Fruit fly (Drosophila melanogaster) whole organism, embryonic: ENCODE data around the gene Spc105R.
A peak's percentile ranks its signal among the peaks of the same experiment; 100 is the strongest.

Experiments
- CG11093 ChIP-seq: fragments of 200-800 bp; sonication (Bioruptor generic); IDR thresholded peaks from 3 replicates; pipeline ENCODE4 v1.3.6; 2022; ENCODE audit warnings: missing biosample characterization, missing genetic modification characterization
- CG11504 ChIP-seq: fragments of 200-800 bp; sonication (Bioruptor generic); optimal IDR thresholded peaks from 3 replicates; lab custom pipeline; 2019; ENCODE audit warnings: missing biosample characterization, mild to moderate bottlenecking, missing genetic modification characterization, moderate library complexity
- CG13296 ChIP-seq: fragments of 200-800 bp; sonication (Bioruptor generic); optimal IDR thresholded peaks from 3 replicates; lab custom pipeline; 2018; ENCODE audit warnings: missing biosample characterization, mild to moderate bottlenecking, missing genetic modification characterization
- CG15011 ChIP-seq: fragments of 200-800 bp; sonication (Bioruptor generic); optimal IDR thresholded peaks from 3 replicates; lab custom pipeline; 2018; ENCODE audit warnings: missing biosample characterization, mild to moderate bottlenecking, missing genetic modification characterization
- CG17568 ChIP-seq: fragments of 200-800 bp; sonication (Bioruptor generic); optimal IDR thresholded peaks from 2 replicates; lab custom pipeline; 2018; ENCODE audit warnings: missing biosample characterization, mild to moderate bottlenecking, missing genetic modification characterization, moderate library complexity
- CG1792 ChIP-seq: fragments of 200-800 bp; sonication (Bioruptor generic); optimal IDR thresholded peaks from 2 replicates; lab custom pipeline; 2016; ENCODE audit warnings: missing biosample characterization, missing genetic modification characterization
- CG2678 ChIP-seq: fragments of 200-800 bp; sonication (Bioruptor generic); optimal IDR thresholded peaks from 3 replicates; lab custom pipeline; 2019; ENCODE audit warnings: missing biosample characterization, mild to moderate bottlenecking, missing genetic modification characterization, moderate library complexity
- CG3281 ChIP-seq: fragments of 200-800 bp; sonication (Bioruptor generic); optimal IDR thresholded peaks from 3 replicates; lab custom pipeline; 2017; ENCODE audit warnings: missing biosample characterization, mild to moderate bottlenecking, missing genetic modification characterization
- CG42726 ChIP-seq: fragments of 200-800 bp; sonication (Bioruptor generic); IDR thresholded peaks from 2 replicates; pipeline ENCODE4 v1.3.6; 2022; ENCODE audit warnings: missing biosample characterization, missing genetic modification characterization; ENCODE audit not compliant: partially characterized antibody
- CG4730 ChIP-seq: fragments of 200-800 bp; sonication (Bioruptor generic); IDR thresholded peaks from 2 replicates; pipeline ENCODE4 v1.3.6; 2022; ENCODE audit warnings: missing biosample characterization, missing genetic modification characterization
- CG6689 ChIP-seq: fragments of 200-800 bp; sonication (Bioruptor generic); IDR thresholded peaks from 2 replicates; pipeline ENCODE4 v1.3.6; 2022; ENCODE audit warnings: missing biosample characterization, missing genetic modification characterization
- CG7839 ChIP-seq: fragments of 200-800 bp; sonication (Bioruptor generic); optimal IDR thresholded peaks from 3 replicates; lab custom pipeline; 2018; ENCODE audit warnings: missing biosample characterization, mild to moderate bottlenecking, missing genetic modification characterization, moderate library complexity
- CG8281 ChIP-seq: fragments of 200-800 bp; sonication (Bioruptor generic); optimal IDR thresholded peaks from 2 replicates; lab custom pipeline; 2018; ENCODE audit warnings: missing biosample characterization, mild to moderate bottlenecking, missing genetic modification characterization, moderate library complexity
- CTCF ChIP-seq: fragments of 200-800 bp; sonication (Bioruptor generic); optimal IDR thresholded peaks from 2 replicates; lab custom pipeline; 2017; ENCODE audit warnings: missing biosample characterization, mild to moderate bottlenecking, missing genetic modification characterization, moderate library complexity
- CrebB ChIP-seq: fragments of 200-800 bp; sonication (Bioruptor generic); optimal IDR thresholded peaks from 3 replicates; lab custom pipeline; 2018; ENCODE audit warnings: missing biosample characterization, mild to moderate bottlenecking, missing genetic modification characterization
- D19B ChIP-seq: fragments of 200-800 bp; sonication (Bioruptor generic); optimal IDR thresholded peaks from 2 replicates; lab custom pipeline; 2017; ENCODE audit warnings: missing biosample characterization, mild to moderate bottlenecking, missing genetic modification characterization
- Dp ChIP-seq: fragments of 200-800 bp; sonication (Bioruptor generic); optimal IDR thresholded peaks from 2 replicates; lab custom pipeline; 2018; ENCODE audit warnings: missing biosample characterization, mild to moderate bottlenecking, missing genetic modification characterization, moderate library complexity
- ERR ChIP-seq: fragments of 200-800 bp; sonication (Bioruptor generic); optimal IDR thresholded peaks from 2 replicates; lab custom pipeline; 2016; ENCODE audit warnings: missing biosample characterization, missing genetic modification characterization
- HHEX ChIP-seq: fragments of 200-800 bp; sonication (Bioruptor generic); optimal IDR thresholded peaks from 3 replicates; lab custom pipeline; 2017; ENCODE audit warnings: missing biosample characterization, mild to moderate bottlenecking, missing genetic modification characterization, missing genetic modification reagents
- MBD-R2 ChIP-seq: fragments of 200-800 bp; sonication (Bioruptor generic); IDR thresholded peaks from 2 replicates; pipeline ENCODE4 v1.3.6; 2022; ENCODE audit warnings: missing biosample characterization, missing genetic modification characterization
- MESR4 ChIP-seq: fragments of 200-800 bp; sonication (Bioruptor generic); optimal IDR thresholded peaks from 2 replicates; lab custom pipeline; 2018; ENCODE audit warnings: missing biosample characterization, mild to moderate bottlenecking, missing genetic modification characterization, moderate library complexity
- NFAT ChIP-seq: fragments of 200-800 bp; sonication (Bioruptor generic); IDR thresholded peaks from 2 replicates; pipeline ENCODE4 v1.3.6; 2022; ENCODE audit warnings: missing biosample characterization, missing genetic modification characterization
- Nf-YA ChIP-seq: fragments of 200-800 bp; sonication (Bioruptor generic); IDR thresholded peaks from 2 replicates; pipeline ENCODE4 v1.3.6; 2022; ENCODE audit warnings: missing biosample characterization, missing genetic modification characterization
- Pdp1 ChIP-seq, 2 experiments: fragments of 200-800 bp; sonication (Bioruptor generic); optimal IDR thresholded peaks; 3 replicates each; lab custom pipeline; 2016; ENCODE audit warnings: missing biosample characterization in 2 of 2, missing genetic modification characterization in 2 of 2, mild to moderate bottlenecking in 1 of 2, moderate library complexity in 1 of 2
- Rx ChIP-seq: fragments of 200-800 bp; sonication (Bioruptor generic); IDR thresholded peaks from 2 replicates; pipeline ENCODE4 v1.3.6; 2022; ENCODE audit warnings: missing biosample characterization, missing genetic modification characterization
- Stat92E ChIP-seq, 3 experiments: fragments of >200 bp in 2 of 3; fragments of 200-800 bp in 1 of 3; sonication (Bioruptor generic) in 1 of 3; optimal IDR thresholded peaks; 2 replicates each; lab custom pipeline; 2017 to 2019; ENCODE audit warnings: missing biosample characterization in 3 of 3, missing genetic modification characterization in 3 of 3, mild to moderate bottlenecking in 1 of 3, moderate library complexity in 1 of 3
- Taf1 ChIP-seq: fragments of 200-800 bp; sonication (Bioruptor generic); IDR thresholded peaks from 2 replicates; pipeline ENCODE4 v1.3.6; 2022; ENCODE audit warnings: missing biosample characterization, missing genetic modification characterization
- az2 ChIP-seq: fragments of 200-800 bp; sonication (Bioruptor generic); optimal IDR thresholded peaks from 3 replicates; lab custom pipeline; 2016; ENCODE audit warnings: missing biosample characterization, missing genetic modification characterization
- bigmax ChIP-seq: fragments of 200-800 bp; sonication (Bioruptor generic); optimal IDR thresholded peaks from 2 replicates; lab custom pipeline; 2018; ENCODE audit warnings: missing biosample characterization, mild to moderate bottlenecking, missing genetic modification characterization
- bowl ChIP-seq: fragments of 200-800 bp; sonication (Bioruptor generic); IDR thresholded peaks from 2 replicates; pipeline ENCODE4 v1.3.6; 2022; ENCODE audit warnings: missing biosample characterization, missing genetic modification characterization
- ems ChIP-seq: fragments of 200-800 bp; sonication (Bioruptor generic); optimal IDR thresholded peaks from 3 replicates; lab custom pipeline; 2016; ENCODE audit warnings: missing biosample characterization, missing genetic modification characterization
- ftz-f1 ChIP-seq: fragments of 200-800 bp; sonication (Bioruptor generic); optimal IDR thresholded peaks from 2 replicates; lab custom pipeline; 2016; ENCODE audit warnings: missing biosample characterization, missing genetic modification characterization
- gsb ChIP-seq: fragments of 200-800 bp; sonication (Bioruptor generic); IDR thresholded peaks from 2 replicates; pipeline ENCODE4 v1.3.6; 2022; ENCODE audit warnings: missing biosample characterization, missing genetic modification characterization
- hkb ChIP-seq, 2 experiments: fragments of 200-800 bp in 1 of 2; fragments of >200 bp in 1 of 2; sonication (Bioruptor generic) in 1 of 2; IDR thresholded peaks in 1 of 2; optimal IDR thresholded peaks in 1 of 2; 2 replicates each; pipeline versions ENCODE4 v1.3.6 to Lab custom; 2017 to 2022; ENCODE audit warnings: missing biosample characterization in 1 of 2, missing genetic modification characterization in 1 of 2
- inv ChIP-seq: fragments of 200-800 bp; sonication (Bioruptor generic); IDR thresholded peaks from 2 replicates; pipeline ENCODE4 v1.3.6; 2022; ENCODE audit warnings: missing biosample characterization, missing genetic modification characterization; ENCODE audit not compliant: partially characterized antibody
- lov ChIP-seq, 2 experiments: fragments of 200-800 bp in 1 of 2; fragments of >200 bp in 1 of 2; sonication (Bioruptor generic) in 1 of 2; IDR thresholded peaks in 1 of 2; optimal IDR thresholded peaks in 1 of 2; 2 replicates in 1 of 2; 3 replicates in 1 of 2; pipeline versions ENCODE4 v1.3.6 to Lab custom; 2017 to 2022; ENCODE audit warnings: missing biosample characterization in 1 of 2, missing genetic modification characterization in 1 of 2
- mld ChIP-seq: fragments of 200-800 bp; sonication (Bioruptor generic); IDR thresholded peaks from 3 replicates; pipeline ENCODE4 v1.3.6; 2022; ENCODE audit warnings: missing biosample characterization, missing genetic modification characterization; ENCODE audit not compliant: partially characterized antibody
- nau ChIP-seq: fragments of 200-800 bp; sonication (Bioruptor generic); optimal IDR thresholded peaks from 3 replicates; lab custom pipeline; 2017; ENCODE audit warnings: missing biosample characterization, mild to moderate bottlenecking, missing genetic modification characterization, missing genetic modification reagents
- oc ChIP-seq: fragments of 200-800 bp; sonication (Bioruptor generic); optimal IDR thresholded peaks from 2 replicates; lab custom pipeline; 2018; ENCODE audit warnings: missing biosample characterization, mild to moderate bottlenecking, missing genetic modification characterization, moderate library complexity
- odd ChIP-seq: fragments of 200-800 bp; sonication (Bioruptor generic); optimal IDR thresholded peaks from 2 replicates; lab custom pipeline; 2017; ENCODE audit warnings: missing biosample characterization, mild to moderate bottlenecking, missing genetic modification characterization
- pan ChIP-seq, 4 experiments: fragments of >200 bp in 3 of 4; fragments of 200-800 bp in 1 of 4; sonication (Bioruptor generic) in 1 of 4; optimal IDR thresholded peaks in 3 of 4; IDR thresholded peaks in 1 of 4; 2 replicates each; pipeline versions ENCODE4 v1.3.6 to Lab custom; 2017 to 2022; ENCODE audit warnings: missing biosample characterization in 2 of 4, missing genetic modification characterization in 2 of 4, mixed read lengths in 1 of 4
- pfk ChIP-seq: fragments of 200-800 bp; sonication (Bioruptor generic); optimal IDR thresholded peaks from 2 replicates; lab custom pipeline; 2018; ENCODE audit warnings: missing biosample characterization, mild to moderate bottlenecking, missing genetic modification characterization, moderate library complexity
- pnt ChIP-seq: fragments of 200-800 bp; sonication (Bioruptor generic); optimal IDR thresholded peaks from 3 replicates; lab custom pipeline; 2016; ENCODE audit warnings: missing biosample characterization, missing genetic modification characterization
- repo ChIP-seq: fragments of 200-800 bp; sonication (Bioruptor generic); optimal IDR thresholded peaks from 2 replicates; lab custom pipeline; 2016; ENCODE audit warnings: missing biosample characterization, missing genetic modification characterization
- stwl ChIP-seq: fragments of 200-800 bp; sonication (Bioruptor generic); optimal IDR thresholded peaks from 3 replicates; lab custom pipeline; 2018; ENCODE audit warnings: missing biosample characterization, mild to moderate bottlenecking, missing genetic modification characterization, moderate library complexity
- vnd ChIP-seq: fragments of 200-800 bp; sonication (Bioruptor generic); IDR thresholded peaks from 3 replicates; pipeline ENCODE4 v1.3.6; 2022; ENCODE audit warnings: missing biosample characterization, missing genetic modification characterization; ENCODE audit not compliant: partially characterized antibody
- wek ChIP-seq: fragments of 200-800 bp; sonication (Bioruptor generic); optimal IDR thresholded peaks from 3 replicates; lab custom pipeline; 2018; ENCODE audit warnings: missing biosample characterization, mild to moderate bottlenecking, missing genetic modification characterization, moderate library complexity
- zfh1 ChIP-seq: fragments of 200-800 bp; sonication (Bioruptor generic); IDR thresholded peaks from 3 replicates; pipeline ENCODE4 v1.3.6; 2022; ENCODE audit warnings: missing biosample characterization, missing genetic modification characterization

Gene Spc105R

DNA sequence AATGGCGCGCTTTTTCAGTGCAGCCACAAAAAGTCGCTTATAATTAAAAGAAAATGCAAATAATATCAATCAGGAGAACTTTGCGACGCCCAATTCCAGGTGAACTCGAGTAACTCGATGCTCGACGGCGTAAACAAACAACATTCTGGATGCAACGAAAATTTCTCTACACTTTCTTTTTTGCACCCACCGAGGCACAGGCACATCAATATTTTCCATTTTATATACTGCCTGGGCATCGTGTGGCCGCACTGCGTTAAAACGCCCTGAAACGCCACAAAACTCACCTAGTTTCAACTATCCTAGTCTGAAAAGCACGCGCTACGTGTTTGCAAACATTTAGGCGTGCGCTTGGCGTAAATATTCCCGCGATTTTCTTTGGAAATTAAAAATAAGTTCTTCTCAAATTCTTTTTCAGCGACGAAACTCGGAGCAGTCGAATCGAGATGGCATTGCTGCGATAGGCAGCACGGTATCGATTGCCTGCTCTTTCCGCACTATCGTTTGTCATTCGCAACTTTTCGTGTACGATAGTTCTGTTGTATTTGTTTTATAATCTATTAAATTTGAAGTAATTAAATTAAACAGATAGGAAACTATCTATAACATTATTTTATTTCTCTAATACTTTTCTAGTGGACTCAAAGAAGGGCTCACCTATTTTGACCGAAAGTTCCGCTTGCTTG, 14.3 kb upstream of the Spc105R start, which contains the start of gene Pcif1 (continued):
- TF ChIP-seq NFAT (GFP tag; lab: Robert Waterston, UW): peak; percentile 19; the same call in 1 of the 2 replicates
- TF ChIP-seq Nf-YA (GFP tag; lab: Robert Waterston, UW): no peak
- TF ChIP-seq D19B: no peak
- no peak for TF ChIP-seq nau (GFP tag; lab: Kevin White, UChicago)
- peak; percentile 31 for TF ChIP-seq CTCF
- peak; percentile 19 for TF ChIP-seq bigmax (GFP tag; lab: Kevin White, UChicago)
- no peak for TF ChIP-seq ftz-f1 (GFP tag; lab: Kevin White, UChicago)
- no peak for TF ChIP-seq CG7839 (tag; lab: Kevin White, UChicago)
- no peak for TF ChIP-seq CG11093 (GFP tag; lab: Robert Waterston, UW)
- peak; percentile 99 for TF ChIP-seq vnd (GFP tag; lab: Robert Waterston, UW)
- no peak for TF ChIP-seq oc (tag; lab: Kevin White, UChicago)
- TF ChIP-seq Rx: no peak
- no peak for TF ChIP-seq hkb (optimal IDR thresholded peaks at IDR 0.05; lab: Kevin White, UChicago)
- TF ChIP-seq hkb (GFP tag; IDR thresholded peaks at IDR 0.05; lab: Robert Waterston, UW): no peak
- peak; percentile 90 for TF ChIP-seq MESR4 (GFP tag; lab: Kevin White, UChicago)
- no peak for TF ChIP-seq CG4730 (GFP tag; lab: Robert Waterston, UW)
- no peak for TF ChIP-seq ems
- TF ChIP-seq pnt: no peak
- peak; percentile 66 for TF ChIP-seq MBD-R2 (GFP tag; lab: Robert Waterston, UW)
- TF ChIP-seq inv (GFP tag; lab: Robert Waterston, UW): peak; percentile 99
- no peak for TF ChIP-seq bowl
- peak; percentile 53; the same call in 2 of the 3 replicates for TF ChIP-seq zfh1 (GFP tag; lab: Robert Waterston, UW)
- TF ChIP-seq CG42726: peak; percentile 99
- no peak for TF ChIP-seq HHEX (GFP tag; lab: Kevin White, UChicago)
- no peak for TF ChIP-seq Stat92E (GFP tag; optimal IDR thresholded peaks at IDR 0.05; lab: Kevin White, UChicago)
- TF ChIP-seq Dp (GFP tag; lab: Kevin White, UChicago): peak; percentile 66
- no peak for TF ChIP-seq odd (GFP tag; lab: Kevin White, UChicago)
- TF ChIP-seq lov (optimal IDR thresholded peaks at IDR 0.05; lab: Kevin White, UChicago): no peak
- no peak for TF ChIP-seq lov (GFP tag; IDR thresholded peaks at IDR 0.05; lab: Robert Waterston, UW)
- no peak for TF ChIP-seq CG6689 (GFP tag; lab: Robert Waterston, UW)
- TF ChIP-seq az2 (GFP tag; lab: Kevin White, UChicago): no peak
- no peak for TF ChIP-seq wek (GFP tag; lab: Kevin White, UChicago)
- no peak for TF ChIP-seq CrebB
- TF ChIP-seq CG2678 (tag; lab: Kevin White, UChicago): no peak
- peak; percentile 62 for TF ChIP-seq stwl
- TF ChIP-seq CG1792: no peak
- TF ChIP-seq Pdp1 (GFP tag; optimal IDR thresholded peaks at IDR 0.05; lab: Kevin White, UChicago): peak in 1 of 2 experiments; percentile 81
- TF ChIP-seq ERR (GFP tag; lab: Kevin White, UChicago): no peak
- no peak for TF ChIP-seq CG15011 (GFP tag; lab: Kevin White, UChicago)
- TF ChIP-seq gsb (GFP tag; lab: Robert Waterston, UW): no peak
- no peak for TF ChIP-seq repo
- TF ChIP-seq CG13296 (GFP tag; lab: Kevin White, UChicago): peak; percentile 6
- TF ChIP-seq pan (optimal IDR thresholded peaks at IDR 0.05; lab: Kevin White, UChicago): no peak
- TF ChIP-seq pan (GFP tag; optimal IDR thresholded peaks at IDR 0.05 in 1 of 2, IDR thresholded peaks at IDR 0.05 in 1 of 2): no peak
- TF ChIP-seq mld (GFP tag; lab: Robert Waterston, UW): peak; percentile 100
- no peak for TF ChIP-seq pfk (GFP tag; lab: Kevin White, UChicago)
- TF ChIP-seq Taf1: no peak
- TF ChIP-seq CG8281: no peak
- TF ChIP-seq CG3281 (GFP tag; lab: Kevin White, UChicago): no peak
- TF ChIP-seq CG11504 (tag; lab: Kevin White, UChicago): no peak
- TF ChIP-seq CG17568 (GFP tag; lab: Kevin White, UChicago): peak; percentile 28
